Fruit fly (Drosophila melanogaster) whole organism, adult: ENCODE measurements around the gene HP1b.
"Not testable (repeated sequence)": the region's sequence is repeated elsewhere in the genome, so short reads cannot be mapped to it uniquely, and the experiment has no call there.

ENCODE experiments used
- CG14711 ChIP-seq: fragments of 200-800 bp; sonication (Bioruptor generic); optimal IDR thresholded peaks from 2 replicates; lab custom pipeline; 2018; ENCODE audit warnings: missing biosample characterization, mild to moderate bottlenecking, missing genetic modification characterization, moderate library complexity
- CG7101 ChIP-seq: fragments of 200-800 bp; sonication (Bioruptor generic); optimal IDR thresholded peaks from 2 replicates; lab custom pipeline; 2018; ENCODE audit warnings: missing biosample characterization, mild to moderate bottlenecking, missing genetic modification characterization, moderate library complexity
- cic ChIP-seq: fragments of 200-800 bp; sonication (Bioruptor generic); optimal IDR thresholded peaks from 2 replicates; lab custom pipeline; 2017; ENCODE audit warnings: missing biosample characterization, mild to moderate bottlenecking, missing genetic modification characterization, moderate library complexity
- kay ChIP-seq: fragments of 200-800 bp; sonication (Bioruptor generic); peaks from one replicate; lab custom pipeline; 2016; ENCODE audit warnings: missing biosample characterization, missing genetic modification characterization, borderline replicate concordance
- ovo ChIP-seq: fragments of 200-800 bp; sonication (Bioruptor generic); optimal IDR thresholded peaks from 2 replicates; lab custom pipeline; 2016; ENCODE audit warnings: missing biosample characterization, missing genetic modification characterization

DNA sequence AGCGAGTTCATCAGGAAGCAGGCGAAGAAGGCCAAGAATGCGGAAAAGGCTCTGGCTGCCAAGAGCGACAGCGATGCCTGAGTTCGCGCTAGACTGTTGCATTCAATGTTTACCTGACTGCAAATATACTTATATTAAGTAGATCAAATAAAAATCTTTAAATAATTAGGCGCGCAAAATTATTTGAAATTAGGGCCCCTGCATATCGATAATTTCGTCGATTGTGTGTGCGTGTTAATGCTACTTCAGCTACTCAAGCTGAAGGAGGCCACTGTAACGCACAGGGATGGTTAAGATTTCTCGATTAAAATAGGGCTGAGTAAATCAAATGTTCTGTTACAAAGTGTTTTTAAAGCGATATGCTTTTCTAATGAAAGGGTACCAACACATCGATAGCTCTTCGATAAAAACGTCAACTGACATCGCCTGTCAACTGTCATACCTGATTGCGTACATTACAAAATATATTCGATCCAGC, 5.9 kb downstream of the HP1b start, which contains the start of gene CG32706:
- TF ChIP-seq CG14711 (tag; lab: Kevin White, UChicago); CG7101 (tag; lab: Kevin White, UChicago); cic (GFP tag; lab: Kevin White, UChicago); kay (GFP tag; lab: Kevin White, UChicago); ovo (GFP tag; lab: Kevin White, UChicago): not testable (repeated sequence)
